Worm (Caenorhabditis elegans) whole organism, late embryonic: ENCODE data around the gene F28B1.9.

Experiments
- ama-1 ChIP-seq: fragments of 150-350 bp; optimal IDR thresholded peaks from 2 replicates; lab custom pipeline; 2014
- dve-1 ChIP-seq: sonication (generic microtip); optimal IDR thresholded peaks from 2 replicates; lab custom pipeline; 2017; ENCODE audit warnings: antibody characterized with exemption, mild to moderate bottlenecking, missing genetic modification characterization, missing compliant biosample characterization
- eyg-1 ChIP-seq: sonication (generic microtip); optimal IDR thresholded peaks from 2 replicates; lab custom pipeline; 2016; ENCODE audit warnings: missing genotype, missing genetic modification characterization, missing compliant biosample characterization
- gmeb-2 ChIP-seq: sonication (generic microtip); optimal IDR thresholded peaks from 2 replicates; lab custom pipeline; 2016; ENCODE audit warnings: missing genetic modification characterization, inconsistent platforms, missing compliant biosample characterization
- nhr-11 ChIP-seq: fragments of 150-350 bp; optimal IDR thresholded peaks from 2 replicates; lab custom pipeline; 2014; ENCODE audit warnings: missing biosample characterization, missing genetic modification characterization
- pag-3 ChIP-seq: sonication (generic microtip); optimal IDR thresholded peaks from 2 replicates; lab custom pipeline; 2016; ENCODE audit warnings: missing compliant biosample characterization, missing genetic modification characterization, borderline replicate concordance
- pqm-1 ChIP-seq: sonication (generic microtip); optimal IDR thresholded peaks from 2 replicates; lab custom pipeline; 2016; ENCODE audit warnings: missing genetic modification characterization, missing compliant biosample characterization
- ref-2 ChIP-seq: sonication (generic microtip); optimal IDR thresholded peaks from 2 replicates; lab custom pipeline; 2016; ENCODE audit warnings: missing genetic modification characterization, missing compliant biosample characterization
- sox-4 ChIP-seq: sonication (generic microtip); optimal IDR thresholded peaks from 2 replicates; lab custom pipeline; 2017; ENCODE audit warnings: mild to moderate bottlenecking, missing genetic modification characterization, inconsistent platforms, missing compliant biosample characterization
- syd-9 ChIP-seq: sonication (generic microtip); optimal IDR thresholded peaks from 2 replicates; lab custom pipeline; 2016; ENCODE audit warnings: mild to moderate bottlenecking, missing genetic modification characterization, moderate library complexity, missing compliant biosample characterization
- unc-42 ChIP-seq: sonication (generic microtip); optimal IDR thresholded peaks from 2 replicates; lab custom pipeline; 2016; ENCODE audit warnings: missing genotype, missing genetic modification characterization, missing compliant biosample characterization

- no peak for TF ChIP-seq sox-4 (tag; lab: Kevin White, UChicago)
- no peak for TF ChIP-seq ama-1 (lab: Kevin White, UChicago)
- TF ChIP-seq nhr-11 (tag; lab: Kevin White, UChicago): no peak
- TF ChIP-seq pqm-1 (tag; lab: Kevin White, UChicago): no peak
- TF ChIP-seq eyg-1 (tag; lab: Kevin White, UChicago): no peak
- TF ChIP-seq gmeb-2 (tag; lab: Kevin White, UChicago): no peak
- TF ChIP-seq pag-3 (tag; lab: Kevin White, UChicago): no peak
- TF ChIP-seq ref-2 (tag; lab: Kevin White, UChicago): no peak
- no peak for TF ChIP-seq syd-9
- no peak for TF ChIP-seq unc-42 (tag; lab: Kevin White, UChicago)
- no peak for TF ChIP-seq dve-1 (tag; lab: Kevin White, UChicago)
Measured at ce11 chrV:17108310-17108709, 46.6 kb downstream of the F28B1.9 start, which contains the start of gene ZK218.11.
